Fruit fly (Drosophila melanogaster) whole organism, adult: ENCODE data around the gene CG9135.

ENCODE experiments used
- CG11617 ChIP-seq: fragments of 200-800 bp; sonication (Bioruptor generic); optimal IDR thresholded peaks from 2 replicates; lab custom pipeline; 2017; ENCODE audit warnings: mild to moderate bottlenecking, missing biosample characterization, missing genetic modification reagents, missing genetic modification characterization
- CG12768 ChIP-seq: fragments of 200-800 bp; sonication (Bioruptor generic); optimal IDR thresholded peaks from 2 replicates; lab custom pipeline; 2017; ENCODE audit warnings: missing biosample characterization, missing genetic modification characterization, mild to moderate bottlenecking, moderate library complexity, missing genetic modification reagents
- CG14711 ChIP-seq: fragments of 200-800 bp; sonication (Bioruptor generic); optimal IDR thresholded peaks from 2 replicates; lab custom pipeline; 2018; ENCODE audit warnings: missing biosample characterization, mild to moderate bottlenecking, missing genetic modification characterization, moderate library complexity
- CG5204 ChIP-seq: fragments of 200-800 bp; sonication (Bioruptor generic); optimal IDR thresholded peaks from 2 replicates; lab custom pipeline; 2016; ENCODE audit warnings: missing biosample characterization, missing genetic modification characterization
- CG7101 ChIP-seq: fragments of 200-800 bp; sonication (Bioruptor generic); optimal IDR thresholded peaks from 2 replicates; lab custom pipeline; 2018; ENCODE audit warnings: missing biosample characterization, mild to moderate bottlenecking, missing genetic modification characterization, moderate library complexity
- Clk ChIP-seq: fragments of 200-800 bp; sonication (Bioruptor generic); optimal IDR thresholded peaks from 2 replicates; lab custom pipeline; 2017; ENCODE audit warnings: missing biosample characterization, missing genetic modification characterization
- Crg-1 ChIP-seq: fragments of 200-800 bp; sonication (Bioruptor generic); optimal IDR thresholded peaks from 2 replicates; lab custom pipeline; 2016; ENCODE audit warnings: missing biosample characterization, missing genetic modification characterization
- Hr96 ChIP-seq: fragments of 200-800 bp; sonication (Bioruptor generic); optimal IDR thresholded peaks from 2 replicates; lab custom pipeline; 2016; ENCODE audit warnings: missing biosample characterization, missing genetic modification characterization
- cic ChIP-seq: fragments of 200-800 bp; sonication (Bioruptor generic); optimal IDR thresholded peaks from 2 replicates; lab custom pipeline; 2017; ENCODE audit warnings: missing biosample characterization, mild to moderate bottlenecking, missing genetic modification characterization, moderate library complexity
- cnc ChIP-seq, 2 experiments: fragments of >200 bp; optimal IDR thresholded peaks; 2 replicates each; lab custom pipeline; 2017
- pad ChIP-seq: fragments of 200-800 bp; sonication (Bioruptor generic); optimal IDR thresholded peaks from 3 replicates; lab custom pipeline; 2017; ENCODE audit warnings: missing biosample characterization, missing genetic modification characterization, mild to moderate bottlenecking, moderate library complexity, missing genetic modification reagents
- tj ChIP-seq: fragments of 200-800 bp; sonication (Bioruptor generic); optimal IDR thresholded peaks from 3 replicates; lab custom pipeline; 2017; ENCODE audit warnings: missing biosample characterization, mild to moderate bottlenecking, missing genetic modification characterization, moderate library complexity

DNA sequence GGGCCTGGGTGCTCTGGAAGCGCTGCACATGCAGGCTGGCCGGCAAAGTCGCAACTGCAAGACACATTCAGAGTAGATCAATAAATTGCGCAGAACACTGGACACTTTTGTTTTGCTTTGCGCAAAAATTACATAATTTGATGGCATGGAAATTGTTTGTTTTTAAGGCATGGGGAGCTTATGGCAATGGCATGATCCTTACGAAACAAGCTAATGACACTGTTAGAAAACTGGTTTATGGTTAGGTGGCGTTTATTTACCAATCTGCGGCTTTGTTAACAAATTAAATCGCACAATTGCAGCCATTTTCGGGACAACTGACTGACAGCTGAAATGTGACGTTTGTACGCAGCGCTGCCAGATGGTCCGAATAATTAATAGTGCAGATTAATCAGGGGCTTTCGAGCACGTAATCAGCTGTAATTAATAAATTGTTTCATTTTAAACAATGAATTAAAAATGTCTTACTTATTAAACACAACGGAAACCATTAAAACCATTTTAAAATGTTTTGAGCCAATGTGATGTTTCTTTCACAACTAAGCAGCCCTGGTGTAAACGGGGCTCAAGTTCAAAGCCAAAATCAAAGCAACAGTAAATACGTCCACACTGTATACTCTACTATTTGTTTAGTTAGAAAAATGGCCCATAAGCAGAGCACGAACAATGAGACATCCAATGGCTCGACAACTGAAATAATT lies 11.9 kb downstream of the CG9135 start, which contains the start of the genes ND-51 and CG13994:
- peak; percentile 80 for TF ChIP-seq cic
- TF ChIP-seq CG7101 (tag; lab: Kevin White, UChicago): peak; percentile 79
- TF ChIP-seq cnc (optimal IDR thresholded peaks at IDR 0.05; lab: Kevin White, UChicago): no peak
- TF ChIP-seq pad: peak; percentile 67
- peak; percentile 61 for TF ChIP-seq tj (GFP tag; lab: Kevin White, UChicago)
- TF ChIP-seq Hr96 (GFP tag; lab: Kevin White, UChicago): peak; percentile 87
- TF ChIP-seq CG14711 (tag; lab: Kevin White, UChicago): peak; percentile 78
- TF ChIP-seq Crg-1 (GFP tag; lab: Kevin White, UChicago): peak; percentile 61
- peak; percentile 83 for TF ChIP-seq CG11617 (GFP tag; lab: Kevin White, UChicago)
- TF ChIP-seq CG12768 (GFP tag; lab: Kevin White, UChicago): peak; percentile 76
- peak; percentile 81 for TF ChIP-seq Clk (GFP tag; lab: Kevin White, UChicago)
- no peak for TF ChIP-seq CG5204 (GFP tag; lab: Kevin White, UChicago)
